Worm (Caenorhabditis elegans) whole organism, L1 larva: Measurements from ENCODE around the gene enu-3.2.
A peak's percentile ranks its signal among the peaks of the same experiment; 100 is the strongest.
"Not testable (repeated sequence)": the region's sequence is repeated elsewhere in the genome, so short reads cannot be mapped to it uniquely, and the experiment has no call there.

Experiments
- C16A3.4 ChIP-seq: fragments of 150-350 bp; optimal IDR thresholded peaks from 2 replicates; lab custom pipeline; 2014; ENCODE audit warnings: missing biosample characterization, missing genetic modification characterization
- Y116A8C.19 ChIP-seq: sonication (generic microtip); optimal IDR thresholded peaks from 2 replicates; lab custom pipeline; 2016; ENCODE audit warnings: missing compliant biosample characterization, missing genetic modification characterization, borderline replicate concordance
- alr-1 ChIP-seq: fragments of 200-800 bp; sonication (Bioruptor generic); optimal IDR thresholded peaks from 2 replicates; lab custom pipeline; 2018; ENCODE audit warnings: borderline replicate concordance, mild to moderate bottlenecking, missing genetic modification characterization, missing compliant biosample characterization
- blmp-1 ChIP-seq: fragments of 150-350 bp; optimal IDR thresholded peaks from 2 replicates; lab custom pipeline; 2014; ENCODE audit warnings: missing biosample characterization, missing genetic modification characterization
- ceh-88 ChIP-seq: fragments of 200-800 bp; sonication (Bioruptor generic); IDR thresholded peaks from 2 replicates; pipeline ENCODE4 v1.3.6; 2022; ENCODE audit warnings: missing genetic modification characterization, missing compliant biosample characterization
- dpl-1 ChIP-seq, 3 experiments: fragments of 150-350 bp in 2 of 3; sonication (generic microtip) in 1 of 3; optimal IDR thresholded peaks; 2 replicates each; lab custom pipeline; 2014 to 2017; ENCODE audit warnings: missing biosample characterization in 3 of 3, missing genetic modification characterization in 3 of 3, missing genetic modification reagents in 3 of 3
- efl-1 ChIP-seq, 4 experiments: fragments of 150-350 bp; optimal IDR thresholded peaks in 3 of 4; peaks in 1 of 4; 1 replicate in 1 of 4; 2 replicates in 3 of 4; lab custom pipeline; 2014; ENCODE audit warnings: missing biosample characterization in 2 of 4, missing genetic modification characterization in 2 of 4, missing genetic modification reagents in 2 of 4
- efl-3 ChIP-seq: fragments of 200-800 bp; sonication (Bioruptor generic); optimal IDR thresholded peaks from 2 replicates; lab custom pipeline; 2018; ENCODE audit warnings: mild to moderate bottlenecking, missing genetic modification characterization, missing compliant biosample characterization
- egl-13 ChIP-seq: sonication (generic microtip); optimal IDR thresholded peaks from 2 replicates; lab custom pipeline; 2016; ENCODE audit warnings: missing genotype, missing genetic modification reagents, missing genetic modification characterization, missing compliant biosample characterization
- egl-27 ChIP-seq, 2 experiments: fragments of 150-350 bp in 1 of 2; sonication (generic microtip); optimal IDR thresholded peaks; 3 replicates each; lab custom pipeline; 2017 to 2018; ENCODE audit warnings: missing biosample characterization in 2 of 2, missing genetic modification characterization in 2 of 2, missing genetic modification reagents in 2 of 2
- elt-3 ChIP-seq, 6 experiments: fragments of 150-350 bp in 1 of 6; sonication (generic microtip); optimal IDR thresholded peaks; 2 replicates each; lab custom pipeline; 2017 to 2018; ENCODE audit warnings: missing biosample characterization in 6 of 6, missing genetic modification characterization in 6 of 6, inconsistent platforms in 1 of 6
- fkh-10 ChIP-seq: sonication (generic microtip); optimal IDR thresholded peaks from 2 replicates; lab custom pipeline; 2017; ENCODE audit warnings: missing biosample characterization, missing genetic modification reagents, missing genetic modification characterization
- fkh-4 ChIP-seq: sonication (generic microtip); optimal IDR thresholded peaks from 2 replicates; lab custom pipeline; 2016; ENCODE audit warnings: missing compliant biosample characterization, missing genetic modification characterization, borderline replicate concordance
- fos-1 ChIP-seq: fragments of 150-350 bp; optimal IDR thresholded peaks from 2 replicates; lab custom pipeline; 2014; ENCODE audit warnings: missing biosample characterization, missing genetic modification characterization
- irx-1 ChIP-seq: sonication (generic microtip); optimal IDR thresholded peaks from 2 replicates; lab custom pipeline; 2016; ENCODE audit warnings: missing genetic modification characterization, missing compliant biosample characterization
- jun-1 ChIP-seq: fragments of 150-350 bp; optimal IDR thresholded peaks from 2 replicates; lab custom pipeline; 2014; ENCODE audit warnings: missing biosample characterization, missing genetic modification reagents, missing genetic modification characterization
- lin-14 ChIP-seq: fragments of 200-800 bp; sonication (Bioruptor generic); optimal IDR thresholded peaks from 2 replicates; lab custom pipeline; 2018; ENCODE audit warnings: mild to moderate bottlenecking, missing genetic modification characterization, moderate library complexity, missing compliant biosample characterization
- lin-35 ChIP-seq, 2 experiments: fragments of 150-350 bp; optimal IDR thresholded peaks; 2 replicates each; lab custom pipeline; 2014; ENCODE audit warnings: missing biosample characterization in 2 of 2, missing genetic modification characterization in 2 of 2, missing genetic modification reagents in 2 of 2
- lin-39 ChIP-seq: fragments of 150-350 bp; optimal IDR thresholded peaks from 2 replicates; lab custom pipeline; 2014; ENCODE audit warnings: missing biosample characterization, missing genetic modification reagents, missing genetic modification characterization
- lsy-2 ChIP-seq, 2 experiments: fragments of 150-350 bp; optimal IDR thresholded peaks; 2 replicates each; lab custom pipeline; 2014; ENCODE audit warnings: missing biosample characterization in 2 of 2, missing genetic modification characterization in 2 of 2
- mdl-1 ChIP-seq, 2 experiments: fragments of 150-350 bp; optimal IDR thresholded peaks; 2 replicates each; lab custom pipeline; 2014 to 2017; ENCODE audit warnings: missing biosample characterization in 2 of 2, missing genetic modification characterization in 2 of 2, inconsistent platforms in 1 of 2
- nhr-20 ChIP-seq: sonication (generic microtip); optimal IDR thresholded peaks from 2 replicates; lab custom pipeline; 2016; ENCODE audit warnings: mild to moderate bottlenecking, missing genetic modification characterization, missing compliant biosample characterization
- nhr-237 ChIP-seq: fragments of 150-350 bp; optimal IDR thresholded peaks from 2 replicates; lab custom pipeline; 2014; ENCODE audit warnings: missing biosample characterization, missing genetic modification characterization
- nhr-71 ChIP-seq: sonication (generic microtip); optimal IDR thresholded peaks from 2 replicates; lab custom pipeline; 2016; ENCODE audit warnings: mild to moderate bottlenecking, missing genetic modification characterization, moderate library complexity, missing compliant biosample characterization
- nhr-85 ChIP-seq: sonication (generic microtip); peaks from one replicate; lab custom pipeline; 2016; ENCODE audit warnings: missing genetic modification characterization, inconsistent platforms, missing compliant biosample characterization
- rnt-1 ChIP-seq: sonication (generic microtip); optimal IDR thresholded peaks from 2 replicates; lab custom pipeline; 2016; ENCODE audit warnings: mild to moderate bottlenecking, missing genetic modification characterization, moderate library complexity, missing compliant biosample characterization
- skn-1 ChIP-seq: fragments of 150-350 bp; optimal IDR thresholded peaks from 2 replicates; lab custom pipeline; 2014; ENCODE audit warnings: missing biosample characterization, missing genetic modification characterization
- snu-23 ChIP-seq: sonication (generic microtip); optimal IDR thresholded peaks from 2 replicates; lab custom pipeline; 2016; ENCODE audit warnings: missing genetic modification characterization, missing compliant biosample characterization
- tlp-1 ChIP-seq: fragments of 150-350 bp; optimal IDR thresholded peaks from 2 replicates; lab custom pipeline; 2014; ENCODE audit warnings: missing biosample characterization, missing genetic modification characterization
- unc-86 ChIP-seq: sonication (generic microtip); optimal IDR thresholded peaks from 2 replicates; lab custom pipeline; 2016; ENCODE audit warnings: missing genetic modification characterization, missing compliant biosample characterization
- ztf-4 ChIP-seq: fragments of 150-350 bp; optimal IDR thresholded peaks from 2 replicates; lab custom pipeline; 2014; ENCODE audit warnings: missing biosample characterization, missing genetic modification characterization

enu-3.2 gene

ce11 chrIII:4748109-4748508 is 36.9 kb downstream of the enu-3.2 start, which contains the start of gene col-89:
Gene col-89 (plus strand): TSS chrIII:4748127.
- TF ChIP-seq efl-1 (optimal IDR thresholded peaks at IDR 0.05; lab: Kevin White, UChicago) = no peak
- peak in 1 of 2 experiments; percentile 66 for TF ChIP-seq efl-1 (GFP tag; optimal IDR thresholded peaks at IDR 0.05 in 1 of 2; lab: Kevin White, UChicago)
- no peak for TF ChIP-seq fkh-4 (tag; lab: Kevin White, UChicago)

ce11 chrIII:4745934-4746333 is 39.1 kb downstream of the enu-3.2 start, which contains the start of gene F17C8.6:
Gene F17C8.6 (minus strand): TSS chrIII:4746034.
- TF ChIP-seq skn-1 (tag; lab: Kevin White, UChicago) (no peak), nhr-20 (tag; lab: Kevin White, UChicago) (no peak), alr-1 (no peak), ztf-4 (tag; lab: Kevin White, UChicago) (no peak), elt-3 (tag; optimal IDR thresholded peaks at IDR 0.05; lab: Kevin White, UChicago) (no peak), egl-27 (tag; optimal IDR thresholded peaks at IDR 0.05; lab: Kevin White, UChicago) (no peak), tlp-1 (tag; lab: Kevin White, UChicago) (no peak), fos-1 (tag; lab: Kevin White, UChicago) (no peak), ceh-88 (no peak)
- TF ChIP-seq, all 84 proteins: peak for 0

ce11 chrIII:4742620-4743019 is 42.4 kb downstream of the enu-3.2 start, which contains the start of gene twk-6:
Gene twk-6 (plus strand): TSS chrIII:4742920.
- not testable (repeated sequence) for TF ChIP-seq Y116A8C.19 (tag; lab: Kevin White, UChicago); efl-3 (GFP tag; lab: Kevin White, UChicago); jun-1 (tag; lab: Kevin White, UChicago)
- TF ChIP-seq, all 84 proteins: peak for 0; not testable (repeated sequence) for 84

- TF ChIP-seq blmp-1 (tag; lab: Kevin White, UChicago) (peak; percentile 67), nhr-71 (tag; lab: Kevin White, UChicago) (peak; percentile 3), dpl-1 (GFP tag; optimal IDR thresholded peaks at IDR 0.05; lab: Kevin White, UChicago) (peak in 1 of 3 experiments; percentile 7), elt-3 (tag; optimal IDR thresholded peaks at IDR 0.05; lab: Kevin White, UChicago) (peak in 3 of 6 experiments; percentile 12 to 82 (median 23)), lsy-2 (tag; optimal IDR thresholded peaks at IDR 0.05; lab: Kevin White, UChicago) (peak in 1 of 2 experiments; percentile 31), nhr-237 (tag; lab: Kevin White, UChicago) (no peak), mdl-1 (tag; optimal IDR thresholded peaks at IDR 0.05; lab: Kevin White, UChicago) (peak in 1 of 2 experiments; percentile 4), C16A3.4 (tag; lab: Kevin White, UChicago) (peak; percentile 1), lin-35 (GFP tag; optimal IDR thresholded peaks at IDR 0.05; lab: Kevin White, UChicago) (peak in 1 of 2 experiments; percentile 28), snu-23 (GFP tag; lab: Kevin White, UChicago) (peak; percentile 42), ztf-4 (tag; lab: Kevin White, UChicago) (no peak), egl-13 (no peak), lin-14 (peak; percentile 69), ceh-88 (no peak), efl-1 (optimal IDR thresholded peaks at IDR 0.05; lab: Kevin White, UChicago) (no peak), efl-1 (GFP tag; optimal IDR thresholded peaks at IDR 0.05 in 1 of 2; lab: Kevin White, UChicago) (peak in 1 of 2 experiments; percentile 87), unc-86 (tag; lab: Kevin White, UChicago) (no peak), rnt-1 (tag; lab: Kevin White, UChicago) (peak; percentile 23), fkh-10 (GFP tag; lab: Kevin White, UChicago) (no peak)
- TF ChIP-seq, all 84 proteins: peak for 12
Observed at ce11 chrIII:4740820-4741219, 44.2 kb downstream of the enu-3.2 start.

- TF ChIP-seq lin-39 = no peak
Observed at ce11 chrIII:4739975-4740374, 45.1 kb downstream of the enu-3.2 start, which contains the start of gene ras-2. Gene ras-2 (minus strand): TSS chrIII:4740075.

- no peak for TF ChIP-seq rnt-1 (tag; lab: Kevin White, UChicago)
- TF ChIP-seq irx-1 (tag; lab: Kevin White, UChicago) = no peak
- no peak for TF ChIP-seq nhr-20 (tag; lab: Kevin White, UChicago)
- no peak for TF ChIP-seq nhr-85 (tag; lab: Kevin White, UChicago)
Observed at ce11 chrIII:4735443-4735842, 49.6 kb downstream of the enu-3.2 start, which contains the start of gene F17C8.7. Gene F17C8.7 (plus strand): TSS chrIII:4735743.
